Worm (Caenorhabditis elegans): ENCODE results near the gene R07A4.4.

- TF ChIP-seq fos-1 (tag; optimal IDR thresholded peaks at IDR 0.05) (no peak), snpc-4 (tag; optimal IDR thresholded peaks at IDR 0.05) (no peak), nhr-67 (tag; optimal IDR thresholded peaks at IDR 0.05) (no peak), mdl-1 (tag; optimal IDR thresholded peaks at IDR 0.05) (no peak), egl-27 (tag; optimal IDR thresholded peaks at IDR 0.05) (no peak), nfya-1 (tag; optimal IDR thresholded peaks at IDR 0.05; ENCODE audit: insufficient read depth) (no peak), sea-2 (GFP tag; optimal IDR thresholded peaks at IDR 0.05) (no peak), nhr-77 (tag; optimal IDR thresholded peaks at IDR 0.05) (no peak)
These were observed 12.5 kb upstream of the R07A4.4 start for ce11 chrX:10769959-10770358.
